Fruit fly (Drosophila melanogaster): ENCODE data around the gene blp.

blp gene

DNA sequence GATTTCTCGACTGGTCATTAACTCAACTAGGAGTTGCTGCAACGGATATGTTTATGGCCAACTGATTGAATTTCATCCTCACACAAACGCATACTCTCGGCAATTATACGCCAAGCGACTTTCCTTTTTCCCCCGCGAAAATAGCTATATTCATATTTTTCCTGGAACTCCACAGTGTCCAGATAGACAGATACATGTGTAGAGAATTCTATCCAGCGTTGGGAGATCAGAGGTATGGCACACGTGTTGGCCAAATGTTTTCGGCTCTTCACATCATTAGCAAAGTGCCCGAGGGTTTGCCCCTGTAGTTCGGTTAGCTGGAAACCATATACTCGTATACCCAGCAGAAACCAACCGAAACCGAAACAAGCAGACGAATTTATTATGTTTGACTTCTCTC, 11.9 kb upstream of the blp start:
- TF ChIP-seq Rel (GFP tag; optimal IDR thresholded peaks at IDR 0.05) (no peak), Rel (tag; optimal IDR thresholded peaks at IDR 0.05) (no peak), dmrt93B (GFP tag; optimal IDR thresholded peaks at IDR 0.05) (no peak), pan (optimal IDR thresholded peaks at IDR 0.05) (no peak), HLH106 (tag; optimal IDR thresholded peaks at IDR 0.05) (no peak), foxo (GFP tag; optimal IDR thresholded peaks at IDR 0.05) (no peak), Abd-B (GFP tag; optimal IDR thresholded peaks at IDR 0.05) (no peak), psq (GFP tag; optimal IDR thresholded peaks at IDR 0.05) (no peak), sage (GFP tag; optimal IDR thresholded peaks at IDR 0.05) (no peak), CG9705 (GFP tag; optimal IDR thresholded peaks at IDR 0.05) (no peak)

DNA sequence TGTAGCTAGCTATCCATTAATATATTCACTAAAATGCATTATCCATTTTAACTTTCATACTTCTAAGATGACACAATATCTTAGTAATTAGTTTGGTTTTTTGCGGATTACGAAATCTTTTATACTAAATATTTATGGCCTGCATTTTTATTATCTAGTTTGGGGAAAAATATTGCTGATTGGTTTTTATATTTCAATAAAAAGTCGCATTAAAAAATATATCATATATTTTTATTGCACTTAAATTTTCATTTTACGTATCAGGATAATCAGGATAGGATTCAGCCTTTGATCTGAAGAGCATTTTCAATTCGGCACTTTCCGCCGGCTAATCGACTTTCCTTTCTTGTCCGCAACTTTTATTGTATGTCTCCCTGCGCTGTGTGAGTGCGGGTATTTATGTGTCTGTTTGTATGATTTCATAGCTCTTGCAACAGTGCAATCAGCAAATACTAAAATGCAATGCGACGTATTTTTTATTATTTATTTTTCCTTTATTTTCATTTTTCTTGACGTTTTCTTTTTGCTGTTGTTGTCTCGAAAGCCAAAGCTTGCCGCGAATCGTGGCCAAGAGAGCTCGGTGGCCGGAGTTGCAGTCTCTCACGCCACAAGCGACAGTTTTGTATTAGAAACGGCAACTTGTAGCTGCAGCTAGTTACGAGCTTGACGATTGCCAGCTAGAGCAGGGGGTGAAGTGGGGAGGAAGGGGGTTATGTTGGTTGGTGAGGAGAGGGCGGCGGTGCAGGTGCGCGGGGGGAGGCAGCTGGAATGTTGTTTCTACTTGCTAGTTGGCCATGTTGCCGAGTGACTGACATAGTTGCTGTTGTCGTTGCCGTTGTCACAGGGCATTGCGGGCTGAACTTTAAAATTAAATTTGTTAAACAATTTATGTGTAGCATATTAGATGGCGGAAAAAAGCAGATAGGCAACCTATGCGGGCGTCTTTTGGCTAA, 10.7 kb upstream of the blp start:
- TF ChIP-seq CG9705 (GFP tag; optimal IDR thresholded peaks at IDR 0.05): no peak
- TF ChIP-seq Rel (GFP tag; optimal IDR thresholded peaks at IDR 0.05): no peak
- no peak for TF ChIP-seq Rel (tag; optimal IDR thresholded peaks at IDR 0.05)
- TF ChIP-seq Hr78 (GFP tag; optimal IDR thresholded peaks at IDR 0.05): no peak
- TF ChIP-seq pan (optimal IDR thresholded peaks at IDR 0.05): no peak
- TF ChIP-seq dsf (GFP tag; optimal IDR thresholded peaks at IDR 0.05; ENCODE audit: borderline replicate concordance): no peak
- no peak for TF ChIP-seq Hr83 (GFP tag; optimal IDR thresholded peaks at IDR 0.05; ENCODE audit: poor library complexity, severe bottlenecking)
- TF ChIP-seq Dfd (GFP tag; optimal IDR thresholded peaks at IDR 0.05): no peak
- no peak for TF ChIP-seq CrebA (GFP tag; optimal IDR thresholded peaks at IDR 0.05; ENCODE audit: borderline replicate concordance)
- no peak for TF ChIP-seq h (GFP tag; optimal IDR thresholded peaks at IDR 0.05)
- TF ChIP-seq dmrt93B (GFP tag; optimal IDR thresholded peaks at IDR 0.05): no peak
- TF ChIP-seq jim (GFP tag; optimal IDR thresholded peaks at IDR 0.05): no peak
- no peak for TF ChIP-seq ey (GFP tag; optimal IDR thresholded peaks at IDR 0.05)
- TF ChIP-seq CG32264 (GFP tag; optimal IDR thresholded peaks at IDR 0.05): no peak
- no peak for TF ChIP-seq lola (GFP tag; optimal IDR thresholded peaks at IDR 0.05)
- TF ChIP-seq GATAd (GFP tag; optimal IDR thresholded peaks at IDR 0.05): no peak
- TF ChIP-seq Dif (GFP tag; optimal IDR thresholded peaks at IDR 0.05; ENCODE audit: partially characterized antibody): no peak
- TF ChIP-seq Hnf4 (GFP tag; optimal IDR thresholded peaks at IDR 0.05): no peak
- no peak for TF ChIP-seq br (GFP tag; optimal IDR thresholded peaks at IDR 0.05)
- TF ChIP-seq brk (GFP tag; optimal IDR thresholded peaks at IDR 0.05): no peak

DNA sequence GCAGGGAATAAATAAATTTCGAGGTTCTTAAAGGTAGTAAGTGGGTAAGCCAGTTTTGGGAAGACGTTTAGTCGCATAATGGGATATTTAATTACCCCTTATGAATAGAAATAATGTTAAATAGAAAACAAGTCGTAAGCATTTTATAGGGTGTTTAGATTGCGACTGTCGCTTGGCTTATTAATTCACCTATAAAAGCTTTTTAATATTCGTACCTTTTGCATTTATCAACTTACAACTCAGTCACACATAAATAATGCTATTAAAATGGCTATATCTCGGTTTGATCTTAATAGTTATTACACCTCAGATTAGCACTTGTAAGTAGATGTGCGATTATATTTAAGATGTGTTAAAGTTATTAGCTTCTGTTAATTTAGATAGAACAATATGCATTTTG, 8.3 kb upstream of the blp start, which contains the start of gene CG34276:
CG34276 (plus strand) TSS at position 301 of the 400 bp plus-strand sequence.
- TF ChIP-seq Vsx2 (GFP tag; optimal IDR thresholded peaks at IDR 0.05; ENCODE audit: partially characterized antibody) (no peak), dmrt93B (GFP tag; optimal IDR thresholded peaks at IDR 0.05) (no peak), lola (GFP tag; optimal IDR thresholded peaks at IDR 0.05) (no peak), psq (GFP tag; optimal IDR thresholded peaks at IDR 0.05) (no peak), Mio (GFP tag; optimal IDR thresholded peaks at IDR 0.05) (no peak), pan (optimal IDR thresholded peaks at IDR 0.05) (no peak), GATAd (GFP tag; optimal IDR thresholded peaks at IDR 0.05) (no peak), foxo (GFP tag; optimal IDR thresholded peaks at IDR 0.05) (no peak), jim (GFP tag; optimal IDR thresholded peaks at IDR 0.05) (no peak), Myc (optimal IDR thresholded peaks at IDR 0.05) (no peak), sage (GFP tag; optimal IDR thresholded peaks at IDR 0.05) (no peak), Dif (GFP tag; optimal IDR thresholded peaks at IDR 0.05; ENCODE audit: partially characterized antibody) (no peak), Dfd (GFP tag; optimal IDR thresholded peaks at IDR 0.05) (no peak), Rel (GFP tag; optimal IDR thresholded peaks at IDR 0.05) (no peak), Rel (tag; optimal IDR thresholded peaks at IDR 0.05) (no peak), dsf (GFP tag; optimal IDR thresholded peaks at IDR 0.05; ENCODE audit: borderline replicate concordance) (no peak), Hr78 (GFP tag; optimal IDR thresholded peaks at IDR 0.05) (no peak), h (GFP tag; optimal IDR thresholded peaks at IDR 0.05) (no peak), br (GFP tag; optimal IDR thresholded peaks at IDR 0.05) (no peak)

DNA sequence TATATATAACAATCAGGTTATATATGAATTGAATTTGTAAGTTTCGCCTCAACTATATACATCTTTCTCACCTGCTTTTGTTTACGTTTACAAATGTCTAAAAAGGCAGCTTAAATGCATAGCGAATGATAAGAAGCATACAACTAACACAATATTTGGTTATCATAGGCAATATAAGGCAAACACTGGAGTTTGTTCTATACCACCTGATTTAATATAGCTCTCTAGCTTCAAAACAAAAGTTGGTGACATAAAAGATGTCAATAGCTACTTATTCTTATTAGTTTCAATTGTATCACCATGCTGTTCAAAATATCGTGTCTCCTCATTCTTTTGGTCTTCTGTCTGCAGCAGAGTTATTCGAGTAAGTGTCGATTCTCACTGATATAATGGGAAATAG, 7.7 kb upstream of the blp start:
- TF ChIP-seq jim (GFP tag; optimal IDR thresholded peaks at IDR 0.05) (no peak), lola (GFP tag; optimal IDR thresholded peaks at IDR 0.05) (no peak), Hr78 (GFP tag; optimal IDR thresholded peaks at IDR 0.05) (no peak), Jra (GFP tag; optimal IDR thresholded peaks at IDR 0.05) (no peak), usp (GFP tag; optimal IDR thresholded peaks at IDR 0.05) (no peak), CrebA (GFP tag; optimal IDR thresholded peaks at IDR 0.05; ENCODE audit: borderline replicate concordance) (no peak), pan (optimal IDR thresholded peaks at IDR 0.05) (no peak), foxo (GFP tag; optimal IDR thresholded peaks at IDR 0.05) (no peak), Rel (GFP tag; optimal IDR thresholded peaks at IDR 0.05) (no peak), Rel (tag; optimal IDR thresholded peaks at IDR 0.05) (no peak), GATAd (GFP tag; optimal IDR thresholded peaks at IDR 0.05) (no peak), Dfd (GFP tag; optimal IDR thresholded peaks at IDR 0.05) (no peak), woc (GFP tag; optimal IDR thresholded peaks at IDR 0.05) (no peak), Vsx2 (GFP tag; optimal IDR thresholded peaks at IDR 0.05; ENCODE audit: partially characterized antibody) (no peak), CG32264 (GFP tag; optimal IDR thresholded peaks at IDR 0.05) (no peak), HLH106 (tag; optimal IDR thresholded peaks at IDR 0.05) (no peak), CG9705 (GFP tag; optimal IDR thresholded peaks at IDR 0.05) (no peak), psq (GFP tag; optimal IDR thresholded peaks at IDR 0.05) (no peak), Myc (optimal IDR thresholded peaks at IDR 0.05) (no peak), Dif (GFP tag; optimal IDR thresholded peaks at IDR 0.05; ENCODE audit: partially characterized antibody) (no peak), brk (GFP tag; optimal IDR thresholded peaks at IDR 0.05) (no peak)
